Fruit fly (Drosophila melanogaster) Kc167 (cell line): ENCODE results near the gene Drgx.

ENCODE experiments used
- Myc ChIP-seq: fragments of >200 bp; optimal IDR thresholded peaks from 2 replicates; lab custom pipeline; 2017; ENCODE audit warnings: missing external identifiers
- h ChIP-seq: fragments of >200 bp; optimal IDR thresholded peaks from 3 replicates; lab custom pipeline; 2018; ENCODE audit warnings: missing external identifiers
- psq ChIP-seq: fragments of >200 bp; optimal IDR thresholded peaks from 2 replicates; lab custom pipeline; 2017; ENCODE audit warnings: missing external identifiers
- ttk ChIP-seq: sonication (Bioruptor generic); optimal IDR thresholded peaks from 2 replicates; lab custom pipeline; 2017; ENCODE audit warnings: missing external identifiers

- TF ChIP-seq Myc (lab: Kevin White, UChicago) (no peak), psq (no peak), h (no peak), ttk (lab: Kevin White, UChicago) (no peak)
Observed at dm6 chr2L:3693805-3694204, 31.3 kb downstream of the Drgx start, which contains the start of gene Acp24A4.
